Fruit fly (Drosophila melanogaster) whole organism, embryonic: ENCODE measurements around the gene Mms19.

ENCODE experiments used
- Ada2b ChIP-seq: fragments of 200-800 bp; sonication (Bioruptor generic); IDR thresholded peaks from 2 replicates; pipeline ENCODE4 v1.3.6; 2022; ENCODE audit warnings: missing biosample characterization, missing genetic modification characterization
- B-H2 ChIP-seq: fragments of 200-800 bp; sonication (Bioruptor generic); optimal IDR thresholded peaks from 2 replicates; lab custom pipeline; 2018; ENCODE audit warnings: missing biosample characterization, mild to moderate bottlenecking, missing genetic modification characterization
- BEAF-32 ChIP-seq: fragments of 200-800 bp; sonication (Bioruptor generic); optimal IDR thresholded peaks from 3 replicates; lab custom pipeline; 2017; ENCODE audit warnings: missing biosample characterization, missing genetic modification characterization, mild to moderate bottlenecking, moderate library complexity, missing genetic modification reagents
- BtbVII ChIP-seq: fragments of 200-800 bp; sonication (Bioruptor generic); optimal IDR thresholded peaks from 3 replicates; lab custom pipeline; 2017; ENCODE audit warnings: missing biosample characterization, mild to moderate bottlenecking, missing genetic modification characterization
- CG10543 ChIP-seq: fragments of 200-800 bp; sonication (Bioruptor generic); optimal IDR thresholded peaks from 3 replicates; lab custom pipeline; 2017; ENCODE audit warnings: missing biosample characterization, mild to moderate bottlenecking, missing genetic modification characterization, moderate library complexity
- CG11398 ChIP-seq: fragments of 200-800 bp; sonication (Bioruptor generic); optimal IDR thresholded peaks from 2 replicates; lab custom pipeline; 2016; ENCODE audit warnings: missing biosample characterization, missing genetic modification characterization
- CG13424 ChIP-seq: fragments of 200-800 bp; sonication (Bioruptor generic); optimal IDR thresholded peaks from 2 replicates; lab custom pipeline; 2019; ENCODE audit warnings: missing biosample characterization, mild to moderate bottlenecking, missing genetic modification characterization, moderate library complexity
- CG14441 ChIP-seq: fragments of 200-800 bp; sonication (Bioruptor generic); IDR thresholded peaks from 2 replicates; pipeline ENCODE4 v1.3.6; 2022; ENCODE audit warnings: missing biosample characterization, missing genetic modification characterization
- CG17328 ChIP-seq: fragments of 200-800 bp; sonication (Bioruptor generic); IDR thresholded peaks from 2 replicates; pipeline ENCODE4 v1.3.6; 2022; ENCODE audit warnings: missing biosample characterization, missing genetic modification characterization
- CG17385 ChIP-seq: fragments of 200-800 bp; sonication (Bioruptor generic); optimal IDR thresholded peaks from 3 replicates; lab custom pipeline; 2018; ENCODE audit warnings: missing biosample characterization, mild to moderate bottlenecking, missing genetic modification characterization
- CG17829 ChIP-seq: fragments of 200-800 bp; optimal IDR thresholded peaks from 2 replicates; lab custom pipeline; 2019; ENCODE audit warnings: missing biosample characterization, mild to moderate bottlenecking, missing genetic modification characterization, moderate library complexity
- CG18011 ChIP-seq: fragments of 200-800 bp; sonication (Bioruptor generic); optimal IDR thresholded peaks from 2 replicates; lab custom pipeline; 2017; ENCODE audit warnings: missing biosample characterization, missing genetic modification characterization, mild to moderate bottlenecking, moderate library complexity, missing genotype
- CG30431 ChIP-seq: fragments of 200-800 bp; sonication (Bioruptor generic); optimal IDR thresholded peaks from 2 replicates; lab custom pipeline; 2017; ENCODE audit warnings: missing biosample characterization, missing genetic modification characterization
- CG32772 ChIP-seq: fragments of 200-800 bp; sonication (Bioruptor generic); IDR thresholded peaks from 2 replicates; pipeline ENCODE4 v1.3.6; 2022; ENCODE audit warnings: missing biosample characterization, missing genetic modification characterization
- CG33213 ChIP-seq: fragments of 200-800 bp; sonication (Bioruptor generic); optimal IDR thresholded peaks from 3 replicates; lab custom pipeline; 2016; ENCODE audit warnings: missing biosample characterization, missing genetic modification characterization
- CG6791 ChIP-seq: fragments of 200-800 bp; sonication (Bioruptor generic); IDR thresholded peaks from 3 replicates; pipeline ENCODE4 v1.3.6; 2022; ENCODE audit warnings: missing biosample characterization, missing genetic modification characterization; ENCODE audit not compliant: partially characterized antibody
- CG7271 ChIP-seq: fragments of 200-800 bp; sonication (Bioruptor generic); optimal IDR thresholded peaks from 2 replicates; lab custom pipeline; 2018; ENCODE audit warnings: missing biosample characterization, mild to moderate bottlenecking, missing genetic modification characterization, moderate library complexity
- CG8359 ChIP-seq: fragments of 200-800 bp; sonication (Bioruptor generic); optimal IDR thresholded peaks from 2 replicates; lab custom pipeline; 2017; ENCODE audit warnings: missing biosample characterization, mild to moderate bottlenecking, missing genetic modification characterization, borderline replicate concordance
- CG9437 ChIP-seq: fragments of 200-800 bp; sonication (Bioruptor generic); optimal IDR thresholded peaks from 2 replicates; lab custom pipeline; 2018; ENCODE audit warnings: missing biosample characterization, mild to moderate bottlenecking, missing genetic modification characterization
- CG9932 ChIP-seq: fragments of 200-800 bp; sonication (Bioruptor generic); IDR thresholded peaks from 2 replicates; pipeline ENCODE4 v1.3.6; 2022; ENCODE audit warnings: missing biosample characterization, missing genetic modification characterization
- CHES-1-like ChIP-seq: fragments of 200-800 bp; sonication (Bioruptor generic); optimal IDR thresholded peaks from 2 replicates; lab custom pipeline; 2016; ENCODE audit warnings: missing biosample characterization, missing genetic modification characterization
- CTCF ChIP-seq: fragments of 200-800 bp; sonication (Bioruptor generic); optimal IDR thresholded peaks from 2 replicates; lab custom pipeline; 2017; ENCODE audit warnings: missing biosample characterization, mild to moderate bottlenecking, missing genetic modification characterization, moderate library complexity
- D ChIP-seq, 2 experiments: fragments of 200-800 bp in 1 of 2; fragments of >200 bp in 1 of 2; sonication (Bioruptor generic) in 1 of 2; optimal IDR thresholded peaks; 2 replicates in 1 of 2; 3 replicates in 1 of 2; lab custom pipeline; 2017; ENCODE audit warnings: mild to moderate bottlenecking in 1 of 2, missing biosample characterization in 1 of 2, missing genetic modification characterization in 1 of 2, missing genetic modification reagents in 1 of 2
- Dp ChIP-seq: fragments of 200-800 bp; sonication (Bioruptor generic); optimal IDR thresholded peaks from 2 replicates; lab custom pipeline; 2018; ENCODE audit warnings: missing biosample characterization, mild to moderate bottlenecking, missing genetic modification characterization, moderate library complexity
- Dref ChIP-seq: fragments of 200-800 bp; sonication (Bioruptor generic); IDR thresholded peaks from 2 replicates; pipeline ENCODE4 v1.3.6; 2022; ENCODE audit warnings: missing biosample characterization, missing genetic modification characterization
- Fer1 ChIP-seq: fragments of 200-800 bp; sonication (Bioruptor generic); optimal IDR thresholded peaks from 2 replicates; lab custom pipeline; 2017; ENCODE audit warnings: missing biosample characterization, mild to moderate bottlenecking, missing genetic modification characterization
- Hmr ChIP-seq: fragments of 200-800 bp; sonication (Bioruptor generic); optimal IDR thresholded peaks from 3 replicates; lab custom pipeline; 2017; ENCODE audit warnings: mild to moderate bottlenecking, missing biosample characterization, missing genetic modification reagents, missing genetic modification characterization
- Max ChIP-seq: fragments of 200-800 bp; sonication (Bioruptor generic); optimal IDR thresholded peaks from 2 replicates; lab custom pipeline; 2016; ENCODE audit warnings: missing biosample characterization, mild to moderate bottlenecking, missing genetic modification characterization
- Meics ChIP-seq: fragments of 200-800 bp; sonication (Bioruptor generic); optimal IDR thresholded peaks from 2 replicates; lab custom pipeline; 2017; ENCODE audit warnings: missing biosample characterization, mild to moderate bottlenecking, missing genetic modification characterization
- PHDP ChIP-seq: fragments of 200-800 bp; sonication (Bioruptor generic); optimal IDR thresholded peaks from 3 replicates; lab custom pipeline; 2018; ENCODE audit warnings: missing biosample characterization, mild to moderate bottlenecking, missing genetic modification characterization, moderate library complexity
- Rfx ChIP-seq: fragments of 200-800 bp; sonication (Bioruptor generic); IDR thresholded peaks from 2 replicates; pipeline ENCODE4 v1.3.6; 2022; ENCODE audit warnings: missing biosample characterization, missing genetic modification characterization
- bcd ChIP-seq: fragments of 200-800 bp; sonication (Bioruptor generic); optimal IDR thresholded peaks from 2 replicates; lab custom pipeline; 2017; ENCODE audit warnings: missing biosample characterization, mild to moderate bottlenecking, missing genetic modification characterization
- bsh ChIP-seq, 2 experiments: fragments of 200-800 bp; sonication (Bioruptor generic); optimal IDR thresholded peaks; 2 replicates each; lab custom pipeline; 2017 to 2018; ENCODE audit warnings: mild to moderate bottlenecking in 2 of 2, missing biosample characterization in 2 of 2, missing genetic modification characterization in 2 of 2, moderate library complexity in 1 of 2
- cg ChIP-seq: fragments of 200-800 bp; sonication (Bioruptor generic); optimal IDR thresholded peaks from 3 replicates; lab custom pipeline; 2019; ENCODE audit warnings: missing biosample characterization, mild to moderate bottlenecking, missing genetic modification characterization, moderate library complexity
- ems ChIP-seq: fragments of 200-800 bp; sonication (Bioruptor generic); optimal IDR thresholded peaks from 3 replicates; lab custom pipeline; 2016; ENCODE audit warnings: missing biosample characterization, missing genetic modification characterization
- ewg ChIP-seq: fragments of 200-800 bp; sonication (Bioruptor generic); optimal IDR thresholded peaks from 3 replicates; lab custom pipeline; 2017; ENCODE audit warnings: mild to moderate bottlenecking, missing biosample characterization, missing genetic modification reagents, missing genetic modification characterization
- fu2 ChIP-seq: fragments of 200-800 bp; sonication (Bioruptor generic); optimal IDR thresholded peaks from 2 replicates; lab custom pipeline; 2016; ENCODE audit warnings: missing biosample characterization, missing genetic modification characterization
- hbn ChIP-seq: fragments of 200-800 bp; sonication (Bioruptor generic); IDR thresholded peaks from 2 replicates; pipeline ENCODE4 v1.3.6; 2022; ENCODE audit warnings: missing biosample characterization, missing genetic modification characterization; ENCODE audit not compliant: partially characterized antibody
- her ChIP-seq: fragments of 200-800 bp; sonication (Bioruptor generic); optimal IDR thresholded peaks from 2 replicates; lab custom pipeline; 2016; ENCODE audit warnings: missing biosample characterization, missing genetic modification characterization
- hkb ChIP-seq, 2 experiments: fragments of 200-800 bp in 1 of 2; fragments of >200 bp in 1 of 2; sonication (Bioruptor generic) in 1 of 2; IDR thresholded peaks in 1 of 2; optimal IDR thresholded peaks in 1 of 2; 2 replicates each; pipeline versions ENCODE4 v1.3.6 to Lab custom; 2017 to 2022; ENCODE audit warnings: missing biosample characterization in 1 of 2, missing genetic modification characterization in 1 of 2
- inv ChIP-seq: fragments of 200-800 bp; sonication (Bioruptor generic); IDR thresholded peaks from 2 replicates; pipeline ENCODE4 v1.3.6; 2022; ENCODE audit warnings: missing biosample characterization, missing genetic modification characterization; ENCODE audit not compliant: partially characterized antibody
- lilli ChIP-seq: fragments of 200-800 bp; sonication (Bioruptor generic); optimal IDR thresholded peaks from 3 replicates; lab custom pipeline; 2016; ENCODE audit warnings: missing biosample characterization, missing genetic modification characterization
- oc ChIP-seq: fragments of 200-800 bp; sonication (Bioruptor generic); optimal IDR thresholded peaks from 2 replicates; lab custom pipeline; 2018; ENCODE audit warnings: missing biosample characterization, mild to moderate bottlenecking, missing genetic modification characterization, moderate library complexity
- pb ChIP-seq: fragments of 200-800 bp; sonication (Bioruptor generic); optimal IDR thresholded peaks from 3 replicates; lab custom pipeline; 2016; ENCODE audit warnings: missing biosample characterization, missing genetic modification characterization
- phol ChIP-seq: fragments of 200-800 bp; sonication (Bioruptor generic); optimal IDR thresholded peaks from 3 replicates; lab custom pipeline; 2018; ENCODE audit warnings: missing biosample characterization, mild to moderate bottlenecking, missing genetic modification characterization, moderate library complexity
- prd ChIP-seq, 3 experiments: fragments of >200 bp in 2 of 3; fragments of 200-800 bp in 1 of 3; sonication (Bioruptor generic) in 1 of 3; optimal IDR thresholded peaks in 2 of 3; IDR thresholded peaks in 1 of 3; 2 replicates in 2 of 3; 3 replicates in 1 of 3; pipeline versions ENCODE4 v1.3.6 to Lab custom; 2017 to 2022; ENCODE audit warnings: missing biosample characterization in 1 of 3, missing genetic modification characterization in 1 of 3
- so ChIP-seq: fragments of 200-800 bp; sonication (Bioruptor generic); IDR thresholded peaks from 3 replicates; pipeline ENCODE4 v1.3.6; 2022; ENCODE audit warnings: missing biosample characterization, missing genetic modification characterization
- stwl ChIP-seq: fragments of 200-800 bp; sonication (Bioruptor generic); optimal IDR thresholded peaks from 3 replicates; lab custom pipeline; 2018; ENCODE audit warnings: missing biosample characterization, mild to moderate bottlenecking, missing genetic modification characterization, moderate library complexity

Mms19 gene

dm6 chr3R:5217278-5217714, 15.0 kb upstream of the Mms19 start, which contains the start of gene cno (continued):
- TF ChIP-seq Hmr: peak; percentile 88
- TF ChIP-seq BEAF-32 (GFP tag; lab: Kevin White, UChicago): peak; percentile 59
- peak; percentile 7 for TF ChIP-seq CG8359 (GFP tag; lab: Kevin White, UChicago)
- TF ChIP-seq CG6791: 0 out of 3 replicates have a peak, but pooled peaks have one; percentile 39
- peak; percentile 28 for TF ChIP-seq CHES-1-like
- TF ChIP-seq bsh (GFP tag; optimal IDR thresholded peaks at IDR 0.05; lab: Kevin White, UChicago): peak; percentile 4 to 19
- peak; percentile 9 for TF ChIP-seq CG11398 (GFP tag; lab: Kevin White, UChicago)
- peak; percentile 2 for TF ChIP-seq bcd
- TF ChIP-seq CG17829 (tag; lab: Kevin White, UChicago): peak; percentile 61
- TF ChIP-seq B-H2: peak; percentile 26
- no peak for TF ChIP-seq fu2 (GFP tag; lab: Kevin White, UChicago)
- TF ChIP-seq inv (GFP tag; lab: Robert Waterston, UW): no peak
- no peak for TF ChIP-seq CG14441 (GFP tag; lab: Robert Waterston, UW)
- peak; percentile 80 for TF ChIP-seq ewg (GFP tag; lab: Kevin White, UChicago)
- TF ChIP-seq CG30431 (GFP tag; lab: Kevin White, UChicago): no peak
- TF ChIP-seq CG17328 (GFP tag; lab: Robert Waterston, UW): 0 out of 2 replicates have a peak, but pooled peaks have one; percentile 26
- TF ChIP-seq Fer1 (GFP tag; lab: Kevin White, UChicago): peak; percentile 31
- peak; percentile 36 for TF ChIP-seq her (GFP tag; lab: Kevin White, UChicago)
- TF ChIP-seq lilli (GFP tag; lab: Kevin White, UChicago): peak; percentile 24
- peak; percentile 32; the same call in 1 of the 2 replicates for TF ChIP-seq CG9932 (GFP tag; lab: Robert Waterston, UW)
- TF ChIP-seq PHDP (tag; lab: Kevin White, UChicago): peak; percentile 21
- TF ChIP-seq D (optimal IDR thresholded peaks at IDR 0.05; lab: Kevin White, UChicago): no peak
- TF ChIP-seq D (GFP tag; optimal IDR thresholded peaks at IDR 0.05; lab: Kevin White, UChicago): no peak
- peak; percentile 56 for TF ChIP-seq hkb (optimal IDR thresholded peaks at IDR 0.05; lab: Kevin White, UChicago)
- 0 out of 2 replicates have a peak, but pooled peaks have one; percentile 12 for TF ChIP-seq hkb (GFP tag; IDR thresholded peaks at IDR 0.05; lab: Robert Waterston, UW)
- TF ChIP-seq CG18011 (GFP tag; lab: Kevin White, UChicago): no peak
- peak; percentile 94 for TF ChIP-seq CG33213
- TF ChIP-seq Dref (GFP tag; lab: Robert Waterston, UW): peak; percentile 45
- TF ChIP-seq CG13424: peak; percentile 5
- peak; percentile 42 for TF ChIP-seq stwl (tag; lab: Kevin White, UChicago)
- TF ChIP-seq Dp: peak; percentile 81
- no peak for TF ChIP-seq Ada2b
- TF ChIP-seq prd (optimal IDR thresholded peaks at IDR 0.05; lab: Kevin White, UChicago): no peak
- TF ChIP-seq prd (GFP tag; IDR thresholded peaks at IDR 0.05; lab: Robert Waterston, UW): 0 out of 3 replicates have a peak, but pooled peaks have one; percentile 21
- peak; percentile 28 for TF ChIP-seq ems (GFP tag; lab: Kevin White, UChicago)
- TF ChIP-seq CG17385 (GFP tag; lab: Kevin White, UChicago): peak; percentile 28
- TF ChIP-seq Meics (GFP tag; lab: Kevin White, UChicago): no peak
- TF ChIP-seq cg (GFP tag; lab: Kevin White, UChicago): no peak
- TF ChIP-seq phol (tag; lab: Kevin White, UChicago): peak; percentile 67
- peak; percentile 21 for TF ChIP-seq Max (GFP tag; lab: Kevin White, UChicago)
- peak; percentile 33 for TF ChIP-seq CG10543 (GFP tag; lab: Kevin White, UChicago)
- peak; percentile 27; the same call in 1 of the 2 replicates for TF ChIP-seq Rfx (GFP tag; lab: Robert Waterston, UW)
- TF ChIP-seq CG32772 (GFP tag; lab: Robert Waterston, UW): no peak
- TF ChIP-seq CG7271: peak; percentile 55
- 0 out of 3 replicates have a peak, but pooled peaks have one; percentile 27 for TF ChIP-seq so (GFP tag; lab: Robert Waterston, UW)
- TF ChIP-seq oc (tag; lab: Kevin White, UChicago): no peak
- no peak for TF ChIP-seq pb (GFP tag; lab: Kevin White, UChicago)
- peak; percentile 41 for TF ChIP-seq CTCF (GFP tag; lab: Kevin White, UChicago)
- TF ChIP-seq BtbVII (GFP tag; lab: Kevin White, UChicago): peak; percentile 18
- peak; percentile 35; the same call in 1 of the 2 replicates for TF ChIP-seq hbn (GFP tag; lab: Robert Waterston, UW)
- peak; percentile 71 for TF ChIP-seq CG9437 (GFP tag; lab: Kevin White, UChicago)
